Worm (Caenorhabditis elegans): ENCODE data around the gene K07C5.3.

ce11 chrV:10352928-10353427 lies 10.1 kb downstream of the K07C5.3 start, which contains the start of gene nol-56:
- TF ChIP-seq tbx-8 (GFP tag; optimal IDR thresholded peaks at IDR 0.05), result no peak
- TF ChIP-seq mab-5 (tag; optimal IDR thresholded peaks at IDR 0.05), result no peak
- no peak for TF ChIP-seq unc-62 (GFP tag; optimal IDR thresholded peaks at IDR 0.05)
- peak; percentile 82 for TF ChIP-seq ceh-39 (tag; optimal IDR thresholded peaks at IDR 0.05)
- peak; percentile 49 for TF ChIP-seq pha-4 (tag; optimal IDR thresholded peaks at IDR 0.05)
- no peak for TF ChIP-seq ztf-11 (tag; optimal IDR thresholded peaks at IDR 0.05)
- TF ChIP-seq ceh-83 (GFP tag; optimal IDR thresholded peaks at IDR 0.05), result no peak
- no peak for TF ChIP-seq nhr-2 (tag; optimal IDR thresholded peaks at IDR 0.05)
- TF ChIP-seq lsy-2 (tag; optimal IDR thresholded peaks at IDR 0.05), result peak; percentile 77
- no peak for TF ChIP-seq elt-1 (tag; optimal IDR thresholded peaks at IDR 0.05; ENCODE audit: borderline replicate concordance, insufficient read depth)
- TF ChIP-seq nhr-28 (tag; optimal IDR thresholded peaks at IDR 0.05), result no peak
- no peak for TF ChIP-seq elt-3 (tag; optimal IDR thresholded peaks at IDR 0.05)
- no peak for TF ChIP-seq snpc-4 (tag; optimal IDR thresholded peaks at IDR 0.05)

Data from whole organism, mixed stage, embryonic.